Worm (Caenorhabditis elegans): Measurements from ENCODE around the gene R05H5.3.
A peak's percentile ranks its signal among the peaks of the same experiment; 100 is the strongest.

Gene R05H5.3

DNA sequence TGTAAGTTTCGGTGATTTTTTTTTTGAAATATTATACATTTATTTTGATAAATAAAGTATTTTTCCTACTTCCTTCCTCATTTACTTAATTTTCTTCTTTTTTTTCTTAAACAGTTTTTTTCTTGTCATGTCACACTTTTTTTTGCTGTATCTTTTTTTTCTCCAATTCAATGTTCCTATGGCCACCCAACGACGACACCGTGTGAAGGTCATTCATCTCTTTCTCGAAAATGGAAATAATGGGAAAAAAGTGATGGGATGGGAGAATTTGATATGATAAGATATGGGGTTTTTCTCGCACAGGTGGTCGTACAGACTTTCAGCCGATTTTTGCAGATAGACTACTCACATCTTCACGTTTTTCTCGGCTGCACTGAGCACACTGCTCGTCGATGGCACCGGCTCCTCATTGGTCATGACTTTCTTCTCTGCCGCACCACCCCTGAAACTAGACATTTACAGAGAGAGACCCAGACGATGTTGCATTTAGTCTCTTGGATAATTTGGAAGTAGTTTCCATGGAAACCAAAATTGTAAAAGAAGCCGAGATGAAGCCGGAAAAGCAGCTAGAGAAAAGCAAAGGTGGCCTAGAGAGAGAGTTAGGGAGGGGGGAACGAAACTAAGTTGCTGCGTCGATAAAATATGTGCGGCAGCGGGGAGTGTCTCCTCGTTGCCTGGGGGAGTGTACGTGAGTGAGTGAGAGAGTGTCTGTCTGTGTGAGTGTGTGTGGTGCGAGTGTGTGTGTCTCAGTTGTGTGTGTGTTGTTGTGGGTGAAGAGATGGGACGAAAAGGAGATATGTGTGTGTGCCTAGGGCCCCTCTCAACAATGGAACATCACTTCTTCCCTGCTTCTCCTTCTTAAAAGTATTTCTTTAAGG lies 28.3 kb upstream of the R05H5.3 start, which contains the start of gene daf-19:
Gene daf-19, minus strand, starts transcription at position 442 of the 878 bp plus-strand sequence.
- TF ChIP-seq mep-1 (tag; optimal IDR thresholded peaks at IDR 0.05) = peak; percentile 55
- peak; percentile 36 for TF ChIP-seq pha-4 (tag; optimal IDR thresholded peaks at IDR 0.05)
- no peak for TF ChIP-seq flh-1 (GFP tag; optimal IDR thresholded peaks at IDR 0.05)
- peak; percentile 92 for TF ChIP-seq sptf-1 (tag; optimal IDR thresholded peaks at IDR 0.05)
- peak; percentile 60 for TF ChIP-seq ces-1 (GFP tag; optimal IDR thresholded peaks at IDR 0.05)
- TF ChIP-seq ham-2 (GFP tag; optimal IDR thresholded peaks at IDR 0.05) = peak; percentile 95
- peak; percentile 20 for TF ChIP-seq elt-1 (tag; optimal IDR thresholded peaks at IDR 0.05; ENCODE audit: borderline replicate concordance, insufficient read depth)
- TF ChIP-seq mls-2 (tag; optimal IDR thresholded peaks at IDR 0.05) = peak; percentile 91
- TF ChIP-seq mab-5 (tag; optimal IDR thresholded peaks at IDR 0.05) = no peak
- peak; percentile 55 for TF ChIP-seq bed-3 (GFP tag; optimal IDR thresholded peaks at IDR 0.05)
- peak; percentile 8 for TF ChIP-seq unc-39 (tag; optimal IDR thresholded peaks at IDR 0.05)
- no peak for TF ChIP-seq elt-3 (tag; optimal IDR thresholded peaks at IDR 0.05)
- TF ChIP-seq tbx-8 (GFP tag; optimal IDR thresholded peaks at IDR 0.05) = peak; percentile 27
- TF ChIP-seq lin-13 (tag; optimal IDR thresholded peaks at IDR 0.05) = no peak
- peak; percentile 17 for TF ChIP-seq ceh-39 (tag; optimal IDR thresholded peaks at IDR 0.05)
- peak; percentile 42 for TF ChIP-seq ceh-43 (GFP tag; optimal IDR thresholded peaks at IDR 0.05)
- peak; percentile 63 for TF ChIP-seq ztf-11 (tag; optimal IDR thresholded peaks at IDR 0.05)
- no peak for TF ChIP-seq nhr-2 (tag; optimal IDR thresholded peaks at IDR 0.05)
- peak; percentile 31 for TF ChIP-seq sem-2 (GFP tag; optimal IDR thresholded peaks at IDR 0.05)
- TF ChIP-seq zip-8 (tag; optimal IDR thresholded peaks at IDR 0.05) = no peak
- no peak for TF ChIP-seq blmp-1 (tag; optimal IDR thresholded peaks at IDR 0.05)
- TF ChIP-seq M03D4.4 (tag; optimal IDR thresholded peaks at IDR 0.05) = peak; percentile 69
- TF ChIP-seq nhr-12 (tag; optimal IDR thresholded peaks at IDR 0.05) = no peak
- TF ChIP-seq snpc-4 (tag; optimal IDR thresholded peaks at IDR 0.05) = no peak
- no peak for TF ChIP-seq unc-62 (GFP tag; optimal IDR thresholded peaks at IDR 0.05)
- peak; percentile 69 for TF ChIP-seq drap-1 (GFP tag; optimal IDR thresholded peaks at IDR 0.05)
- TF ChIP-seq nhr-28 (tag; optimal IDR thresholded peaks at IDR 0.05) = no peak
- TF ChIP-seq cnd-1 (tag; optimal IDR thresholded peaks at IDR 0.05) = peak; percentile 72
- peak; percentile 63 for TF ChIP-seq lin-32 (GFP tag; optimal IDR thresholded peaks at IDR 0.05)
- TF ChIP-seq hlh-1 (tag; optimal IDR thresholded peaks at IDR 0.05) = peak; percentile 85
- TF ChIP-seq nhr-237 (tag; optimal IDR thresholded peaks at IDR 0.05) = peak; percentile 42
- TF ChIP-seq lsy-2 (tag; optimal IDR thresholded peaks at IDR 0.05) = peak; percentile 74
- TF ChIP-seq unc-120 (tag; optimal IDR thresholded peaks at IDR 0.05; ENCODE audit: poor library complexity, severe bottlenecking) = peak; percentile 76
- no peak for TF ChIP-seq nhr-76 (tag; optimal IDR thresholded peaks at IDR 0.05)
- TF ChIP-seq ceh-83 (GFP tag; optimal IDR thresholded peaks at IDR 0.05) = peak; percentile 68

- TF ChIP-seq lin-32 (GFP tag; optimal IDR thresholded peaks at IDR 0.05) (no peak), unc-62 (GFP tag; optimal IDR thresholded peaks at IDR 0.05) (no peak), nhr-2 (tag; optimal IDR thresholded peaks at IDR 0.05) (no peak), nhr-12 (tag; optimal IDR thresholded peaks at IDR 0.05) (no peak), nhr-28 (tag; optimal IDR thresholded peaks at IDR 0.05) (no peak), tbx-8 (GFP tag; optimal IDR thresholded peaks at IDR 0.05) (no peak), hlh-1 (tag; optimal IDR thresholded peaks at IDR 0.05) (no peak), ham-2 (GFP tag; optimal IDR thresholded peaks at IDR 0.05) (no peak), zip-8 (tag; optimal IDR thresholded peaks at IDR 0.05) (no peak), snpc-4 (tag; optimal IDR thresholded peaks at IDR 0.05) (no peak), ceh-39 (tag; optimal IDR thresholded peaks at IDR 0.05) (no peak), unc-39 (tag; optimal IDR thresholded peaks at IDR 0.05) (no peak), flh-1 (GFP tag; optimal IDR thresholded peaks at IDR 0.05) (no peak), mls-2 (tag; optimal IDR thresholded peaks at IDR 0.05) (no peak), nhr-76 (tag; optimal IDR thresholded peaks at IDR 0.05) (no peak), lin-13 (tag; optimal IDR thresholded peaks at IDR 0.05) (no peak), bed-3 (GFP tag; optimal IDR thresholded peaks at IDR 0.05) (no peak)
These were observed 26.5 kb upstream of the R05H5.3 start, which contains the start of gene gpd-4 for ce11 chrII:10170837-10171318. Gene gpd-4 (plus strand): TSS chrII:10171268.

All from whole organism, mixed stage, embryonic.